Worm (Caenorhabditis elegans) whole organism, L2 larva: Measurements from ENCODE around the gene snf-7.

Experiments used
- C34F6.9 ChIP-seq: fragments of 150-350 bp; optimal IDR thresholded peaks from 2 replicates; lab custom pipeline; 2014; ENCODE audit warnings: missing biosample characterization, missing genetic modification characterization
- F13H6.1 ChIP-seq: sonication (generic microtip); optimal IDR thresholded peaks from 2 replicates; lab custom pipeline; 2016; ENCODE audit warnings: missing genetic modification characterization, missing compliant biosample characterization
- Y55F3AM.14 ChIP-seq: fragments of 200-800 bp; sonication (Bioruptor generic); optimal IDR thresholded peaks from 2 replicates; lab custom pipeline; 2018; ENCODE audit warnings: mild to moderate bottlenecking, missing genetic modification characterization, missing compliant biosample characterization
- ZK546.5 ChIP-seq: sonication (generic microtip); optimal IDR thresholded peaks from 2 replicates; lab custom pipeline; 2017; ENCODE audit warnings: missing biosample characterization, missing genetic modification characterization
- alr-1 ChIP-seq: fragments of 150-350 bp; optimal IDR thresholded peaks from 2 replicates; lab custom pipeline; 2014; ENCODE audit warnings: missing biosample characterization, missing genetic modification characterization
- aly-2 ChIP-seq: fragments of 150-350 bp; optimal IDR thresholded peaks from 2 replicates; lab custom pipeline; 2014; ENCODE audit warnings: missing biosample characterization, missing genetic modification characterization
- blmp-1 ChIP-seq: sonication (generic microtip); optimal IDR thresholded peaks from 2 replicates; lab custom pipeline; 2017; ENCODE audit warnings: missing genetic modification characterization, mild to moderate bottlenecking, missing compliant biosample characterization, antibody characterized with exemption, moderate library complexity; ENCODE audit not compliant: insufficient read depth
- ceh-82 ChIP-seq: fragments of 150-350 bp; optimal IDR thresholded peaks from 2 replicates; lab custom pipeline; 2014; ENCODE audit warnings: missing biosample characterization, missing genetic modification characterization
- crh-2 ChIP-seq: sonication (generic microtip); optimal IDR thresholded peaks from 2 replicates; lab custom pipeline; 2017; ENCODE audit warnings: missing biosample characterization, missing genetic modification characterization
- dmd-4 ChIP-seq: sonication (generic microtip); optimal IDR thresholded peaks from 2 replicates; lab custom pipeline; 2017; ENCODE audit warnings: missing biosample characterization, missing genetic modification characterization
- elt-1 ChIP-seq: fragments of 150-350 bp; optimal IDR thresholded peaks from 2 replicates; lab custom pipeline; 2014; ENCODE audit warnings: missing biosample characterization, missing genetic modification characterization
- elt-3 ChIP-seq: sonication (generic microtip); optimal IDR thresholded peaks from 2 replicates; lab custom pipeline; 2017; ENCODE audit warnings: missing biosample characterization, missing genetic modification characterization
- fos-1 ChIP-seq: fragments of 150-350 bp; optimal IDR thresholded peaks from 2 replicates; lab custom pipeline; 2014; ENCODE audit warnings: missing biosample characterization, missing genetic modification characterization
- gmeb-1 ChIP-seq: fragments of 150-350 bp; optimal IDR thresholded peaks from 2 replicates; lab custom pipeline; 2014; ENCODE audit warnings: missing biosample characterization, missing genetic modification characterization
- lin-11 ChIP-seq: fragments of 150-350 bp; sonication (generic microtip); optimal IDR thresholded peaks from 2 replicates; lab custom pipeline; 2014; ENCODE audit warnings: missing biosample characterization, missing genetic modification characterization, inconsistent platforms, mixed read lengths
- lin-13 ChIP-seq: fragments of 150-350 bp; optimal IDR thresholded peaks from 2 replicates; lab custom pipeline; 2014; ENCODE audit warnings: missing biosample characterization, missing genetic modification reagents, missing genetic modification characterization
- lin-39 ChIP-seq: fragments of 150-350 bp; optimal IDR thresholded peaks from 2 replicates; lab custom pipeline; 2014; ENCODE audit warnings: missing biosample characterization, missing genetic modification reagents, missing genetic modification characterization
- mbf-1 ChIP-seq: sonication (generic microtip); optimal IDR thresholded peaks from 2 replicates; lab custom pipeline; 2017; ENCODE audit warnings: missing biosample characterization, missing genetic modification characterization
- mdl-1 ChIP-seq, 2 experiments: fragments of 150-350 bp in 1 of 2; sonication (generic microtip) in 1 of 2; optimal IDR thresholded peaks; 2 replicates each; lab custom pipeline; 2017; ENCODE audit warnings: missing biosample characterization in 2 of 2, missing genetic modification characterization in 2 of 2
- nhr-10 ChIP-seq: sonication (generic microtip); optimal IDR thresholded peaks from 2 replicates; lab custom pipeline; 2017; ENCODE audit warnings: missing biosample characterization, missing genetic modification characterization
- nhr-11 ChIP-seq: fragments of 150-350 bp; optimal IDR thresholded peaks from 2 replicates; lab custom pipeline; 2014; ENCODE audit warnings: missing biosample characterization, missing genetic modification characterization
- nhr-12 ChIP-seq: fragments of 150-350 bp; optimal IDR thresholded peaks from 2 replicates; lab custom pipeline; 2014; ENCODE audit warnings: missing biosample characterization, missing genetic modification characterization
- nhr-129 ChIP-seq: fragments of 150-350 bp; optimal IDR thresholded peaks from 2 replicates; lab custom pipeline; 2014; ENCODE audit warnings: missing biosample characterization, missing genetic modification characterization
- nhr-23 ChIP-seq: fragments of 150-350 bp; optimal IDR thresholded peaks from 2 replicates; lab custom pipeline; 2014; ENCODE audit warnings: missing biosample characterization, missing genetic modification reagents, missing genetic modification characterization
- nhr-25 ChIP-seq: fragments of 150-350 bp; sonication (generic microtip); optimal IDR thresholded peaks from 3 replicates; lab custom pipeline; 2014; ENCODE audit warnings: missing biosample characterization, missing genetic modification characterization
- nhr-6 ChIP-seq: fragments of 150-350 bp; optimal IDR thresholded peaks from 2 replicates; lab custom pipeline; 2014; ENCODE audit warnings: missing biosample characterization, missing genetic modification characterization
- nhr-77 ChIP-seq: fragments of 150-350 bp; optimal IDR thresholded peaks from 2 replicates; lab custom pipeline; 2014; ENCODE audit warnings: missing biosample characterization, missing genetic modification characterization
- peb-1 ChIP-seq: fragments of 150-350 bp; optimal IDR thresholded peaks from 2 replicates; lab custom pipeline; 2014; ENCODE audit warnings: missing biosample characterization, missing genetic modification characterization
- sem-4 ChIP-seq: fragments of 150-350 bp; optimal IDR thresholded peaks from 2 replicates; lab custom pipeline; 2014; ENCODE audit warnings: missing biosample characterization, missing genetic modification reagents, missing genetic modification characterization
- skn-1 ChIP-seq: sonication (generic microtip); optimal IDR thresholded peaks from 2 replicates; lab custom pipeline; 2017; ENCODE audit warnings: missing biosample characterization, missing genetic modification characterization
- sma-3 ChIP-seq: sonication (generic microtip); optimal IDR thresholded peaks from 2 replicates; lab custom pipeline; 2016; ENCODE audit warnings: missing genetic modification reagents, missing genetic modification characterization, missing compliant biosample characterization
- sma-9 ChIP-seq, 2 experiments: fragments of 150-350 bp in 1 of 2; sonication (generic microtip) in 1 of 2; optimal IDR thresholded peaks; 2 replicates each; lab custom pipeline; 2014 to 2016; ENCODE audit warnings: missing genetic modification characterization in 2 of 2, mild to moderate bottlenecking in 1 of 2, missing biosample characterization in 1 of 2, missing compliant biosample characterization in 1 of 2, missing genetic modification reagents in 1 of 2, moderate library complexity in 1 of 2
- snpc-4 ChIP-seq: fragments of 150-350 bp; optimal IDR thresholded peaks from 2 replicates; lab custom pipeline; 2014; ENCODE audit warnings: missing biosample characterization, missing genetic modification characterization
- unc-39 ChIP-seq: fragments of 150-350 bp; optimal IDR thresholded peaks from 2 replicates; lab custom pipeline; 2014; ENCODE audit warnings: missing biosample characterization, missing genetic modification characterization
- unc-55 ChIP-seq: fragments of 150-350 bp; sonication (generic microtip); optimal IDR thresholded peaks from 3 replicates; lab custom pipeline; 2014; ENCODE audit warnings: missing biosample characterization, missing genetic modification reagents, missing genetic modification characterization
- unc-62 ChIP-seq: fragments of 150-350 bp; optimal IDR thresholded peaks from 2 replicates; lab custom pipeline; 2014; ENCODE audit warnings: missing biosample characterization, missing genetic modification reagents, missing genetic modification characterization
- zag-1 ChIP-seq: fragments of 150-350 bp; optimal IDR thresholded peaks from 2 replicates; lab custom pipeline; 2014; ENCODE audit warnings: missing biosample characterization, missing genetic modification characterization
- ztf-11 ChIP-seq: sonication (generic microtip); optimal IDR thresholded peaks from 2 replicates; lab custom pipeline; 2017; ENCODE audit warnings: missing biosample characterization, missing genetic modification characterization
- ztf-4 ChIP-seq: fragments of 150-350 bp; optimal IDR thresholded peaks from 2 replicates; lab custom pipeline; 2014; ENCODE audit warnings: missing biosample characterization, missing genetic modification characterization

Gene snf-7

DNA sequence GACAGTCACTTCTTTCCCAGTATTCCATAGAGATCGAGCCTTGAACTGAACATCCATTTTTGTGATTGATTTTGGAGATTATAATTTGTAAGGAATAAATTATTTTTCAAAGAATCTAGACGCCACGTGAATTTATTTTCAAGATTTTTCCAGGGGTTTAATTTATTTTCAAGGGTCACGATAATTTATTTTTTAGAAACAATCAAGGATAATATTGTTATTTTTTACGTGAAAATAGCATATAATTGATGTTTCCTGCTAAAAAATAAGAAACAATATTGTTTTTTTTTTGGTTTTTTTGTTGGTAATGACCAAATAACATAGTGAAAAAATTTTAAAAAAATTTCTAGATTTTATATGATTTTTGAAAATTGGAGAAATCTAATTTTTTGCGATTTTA, 24.3 kb downstream of the snf-7 start, which contains the start of gene F14F7.4:
Gene F14F7.4 (minus strand): TSS at position 101 of the 400 bp plus-strand sequence.
- TF ChIP-seq ceh-82 (no peak), nhr-12 (tag; lab: Kevin White, UChicago) (no peak), peb-1 (tag; lab: Kevin White, UChicago) (no peak), skn-1 (tag; lab: Kevin White, UChicago) (no peak), nhr-129 (tag; lab: Kevin White, UChicago) (no peak), lin-39 (no peak)

DNA sequence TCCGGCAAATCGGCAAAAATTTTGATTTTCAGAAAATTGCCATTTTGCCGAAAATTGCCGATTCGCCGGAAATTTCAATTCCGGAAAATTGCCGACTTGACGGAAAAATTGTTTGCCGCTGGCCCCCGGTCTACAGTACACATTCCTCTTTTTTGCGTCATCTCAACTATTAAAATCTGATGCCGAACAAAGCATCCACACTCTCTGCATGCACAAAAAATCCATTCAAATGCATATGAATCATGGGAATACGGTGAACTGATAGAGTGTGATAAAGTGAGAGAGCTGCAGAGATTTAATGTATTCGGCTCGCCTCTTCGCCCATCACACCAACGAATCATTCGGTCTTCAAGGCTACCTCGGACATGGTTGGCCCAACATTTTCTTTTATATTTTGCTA, 25.3 kb downstream of the snf-7 start, which contains the start of gene F14F7.7:
Gene F14F7.7 (plus strand): TSS at position 354 of the 400 bp plus-strand sequence.
- TF ChIP-seq mdl-1 (tag; optimal IDR thresholded peaks at IDR 0.05; lab: Kevin White, UChicago), result no peak
- TF ChIP-seq C34F6.9 (tag; lab: Kevin White, UChicago), result no peak
- TF ChIP-seq crh-2, result no peak
- no peak for TF ChIP-seq Y55F3AM.14 (GFP tag; lab: Kevin White, UChicago)
- no peak for TF ChIP-seq dmd-4
- no peak for TF ChIP-seq ZK546.5
- no peak for TF ChIP-seq unc-55
- no peak for TF ChIP-seq nhr-12 (tag; lab: Kevin White, UChicago)
- no peak for TF ChIP-seq F13H6.1 (tag; lab: Kevin White, UChicago)
- no peak for TF ChIP-seq nhr-25
- no peak for TF ChIP-seq nhr-23 (tag; lab: Kevin White, UChicago)
- no peak for TF ChIP-seq lin-11 (tag; lab: Kevin White, UChicago)
- TF ChIP-seq ceh-82, result no peak
- TF ChIP-seq alr-1, result no peak
- TF ChIP-seq nhr-11 (tag; lab: Kevin White, UChicago), result no peak
- TF ChIP-seq gmeb-1 (tag; lab: Kevin White, UChicago), result no peak
- no peak for TF ChIP-seq ztf-11 (tag; lab: Kevin White, UChicago)
- no peak for TF ChIP-seq peb-1 (tag; lab: Kevin White, UChicago)

DNA sequence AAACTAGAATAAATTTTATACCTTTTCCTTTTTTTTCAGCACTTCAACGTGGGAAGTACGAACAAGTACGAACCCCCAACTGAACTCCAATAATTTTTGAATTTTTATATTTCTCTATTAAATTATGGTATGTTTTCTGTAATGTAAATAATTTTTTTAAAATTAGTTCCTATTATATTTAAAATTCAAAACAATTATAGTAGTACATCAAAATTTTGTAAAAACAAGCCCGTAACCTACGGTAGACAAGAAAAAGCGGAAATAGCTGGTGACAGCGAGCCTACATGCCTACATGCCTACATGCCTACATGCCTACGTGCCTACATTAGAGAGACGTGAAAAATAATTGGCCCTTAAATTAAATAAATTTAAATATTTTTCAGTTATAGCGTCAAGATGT, 26.4 kb downstream of the snf-7 start, which contains the start of gene F14F7.5:
Gene F14F7.5 (plus strand): TSS at position 301 of the 400 bp plus-strand sequence.
- TF ChIP-seq sma-3 (GFP tag; lab: Kevin White, UChicago) (no peak), lin-11 (tag; lab: Kevin White, UChicago) (no peak), nhr-6 (tag; lab: Kevin White, UChicago) (no peak), nhr-10 (no peak), nhr-129 (tag; lab: Kevin White, UChicago) (no peak), nhr-77 (no peak), skn-1 (tag; lab: Kevin White, UChicago) (no peak), lin-39 (no peak), nhr-25 (no peak), lin-13 (GFP tag; lab: Kevin White, UChicago) (no peak), elt-1 (tag; lab: Kevin White, UChicago) (no peak), aly-2 (tag; lab: Kevin White, UChicago) (no peak), sma-9 (GFP tag; optimal IDR thresholded peaks at IDR 0.05; lab: Kevin White, UChicago) (no peak), sma-9 (tag; optimal IDR thresholded peaks at IDR 0.05; lab: Kevin White, UChicago) (no peak), nhr-23 (tag; lab: Kevin White, UChicago) (no peak), unc-39 (tag; lab: Kevin White, UChicago) (no peak), snpc-4 (no peak), mbf-1 (no peak)

DNA sequence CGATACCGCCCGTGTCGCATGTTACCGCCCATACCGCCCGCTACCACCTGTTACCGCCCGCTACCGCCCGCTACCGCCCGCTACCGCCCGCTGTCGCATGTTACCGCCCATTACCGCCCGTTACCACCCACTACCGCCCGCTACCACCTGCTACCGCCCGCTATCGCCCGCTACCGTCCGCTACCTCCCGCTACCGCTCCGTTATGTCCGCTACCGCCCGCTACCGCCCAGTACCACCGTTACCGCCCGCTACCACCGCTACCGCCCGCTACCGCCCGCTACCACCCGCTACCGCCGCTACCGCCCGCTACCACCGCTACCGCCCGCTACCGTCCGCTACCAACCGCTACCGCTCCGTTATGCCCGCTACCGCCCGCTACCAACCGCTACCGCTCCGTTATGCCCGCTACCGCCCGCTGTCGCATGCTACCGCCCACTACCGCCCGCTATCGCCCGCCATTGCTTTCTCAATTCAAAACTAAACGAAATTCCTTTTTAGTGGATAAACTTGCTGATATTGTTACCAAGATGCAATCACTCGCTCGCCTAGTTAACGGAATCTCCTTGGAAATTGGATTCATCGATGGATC, 27.3 kb downstream of the snf-7 start:
- TF ChIP-seq nhr-77 (no peak), sma-9 (GFP tag; optimal IDR thresholded peaks at IDR 0.05; lab: Kevin White, UChicago) (no peak), sma-9 (tag; optimal IDR thresholded peaks at IDR 0.05; lab: Kevin White, UChicago) (no peak), unc-55 (no peak), lin-39 (no peak), ztf-4 (tag; lab: Kevin White, UChicago) (no peak), fos-1 (no peak), nhr-23 (tag; lab: Kevin White, UChicago) (no peak), snpc-4 (no peak), sem-4 (no peak), mbf-1 (no peak), elt-3 (no peak), zag-1 (tag; lab: Kevin White, UChicago) (no peak), blmp-1 (no peak), ztf-11 (tag; lab: Kevin White, UChicago) (no peak), unc-62 (GFP tag; lab: Kevin White, UChicago) (no peak), unc-39 (tag; lab: Kevin White, UChicago) (no peak), nhr-6 (tag; lab: Kevin White, UChicago) (no peak)
- TF ChIP-seq, all 48 proteins: peak for 0
